In the genomic region with DNA sequence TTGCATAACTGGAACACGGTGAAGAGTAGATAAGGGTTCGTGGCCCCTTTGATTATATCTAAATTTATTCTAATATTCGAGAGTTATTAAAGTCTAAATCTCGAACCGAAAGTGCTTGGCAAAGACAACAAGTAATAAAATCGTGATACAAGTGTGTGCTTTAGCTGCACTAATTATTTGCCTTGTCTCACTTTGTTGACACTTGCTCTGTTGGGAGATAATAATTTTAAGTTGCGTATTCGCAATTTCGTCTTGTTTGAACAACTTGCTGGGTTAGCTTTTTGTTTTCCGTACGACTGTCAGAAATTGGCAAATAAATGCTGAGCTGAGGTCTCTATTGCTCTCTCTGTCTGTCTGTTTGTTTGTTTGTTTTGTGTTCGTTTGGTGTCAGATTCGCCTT, we compare ENCODE assay signal across 1 fruit fly cellular context.
TF ChIP-seq lines count a peak whose summit lies in the region.

No protein-coding gene starts in this region.

TF ChIP-seq in whole organism, embryonic, 481 proteins besides CTCF, POLR2A, EP300 and RAD21 (continued from another document):
- no peak for TF ChIP-seq fru (optimal IDR thresholded peaks at IDR 0.05; lab: Kevin White, UChicago)
- no peak for TF ChIP-seq sisA (GFP tag; IDR thresholded peaks at IDR 0.05; lab: Robert Waterston, UW)
- TF ChIP-seq CG3281 (GFP tag; optimal IDR thresholded peaks at IDR 0.05; lab: Kevin White, UChicago) = peak; percentile 42
- peak; percentile 38 for TF ChIP-seq Hmr (GFP tag; optimal IDR thresholded peaks at IDR 0.05; lab: Kevin White, UChicago)
- peak; percentile 12 for TF ChIP-seq caup (GFP tag; optimal IDR thresholded peaks at IDR 0.05; lab: Kevin White, UChicago; ENCODE audit: severe bottlenecking)
- TF ChIP-seq mam (GFP tag; optimal IDR thresholded peaks at IDR 0.05; lab: Kevin White, UChicago) = no peak
- no peak for TF ChIP-seq D19B (GFP tag; optimal IDR thresholded peaks at IDR 0.05; lab: Kevin White, UChicago)
- TF ChIP-seq CG10209 (GFP tag; optimal IDR thresholded peaks at IDR 0.05; lab: Kevin White, UChicago) = peak; percentile 23
- peak; percentile 22 for TF ChIP-seq CG15514 (GFP tag; optimal IDR thresholded peaks at IDR 0.05; lab: Kevin White, UChicago)
- TF ChIP-seq sob (GFP tag; IDR thresholded peaks at IDR 0.05; lab: Robert Waterston, UW) = 0 out of 2 replicates have a peak, but pooled peaks have one; percentile 33
- peak; percentile 0 for TF ChIP-seq CG12769 (tag; optimal IDR thresholded peaks at IDR 0.05; lab: Kevin White, UChicago)
- TF ChIP-seq CG2678 (tag; optimal IDR thresholded peaks at IDR 0.05; lab: Kevin White, UChicago) = peak; percentile 38
- TF ChIP-seq sens (GFP tag; lab: Kevin White, UChicago) = no peak
- TF ChIP-seq Med (GFP tag; lab: Kevin White, UChicago) = peak; percentile 81
- TF ChIP-seq Fer1 (GFP tag; optimal IDR thresholded peaks at IDR 0.05; lab: Kevin White, UChicago) = peak; percentile 29
